Fruit fly (Drosophila melanogaster) whole organism, embryonic: ENCODE measurements around the gene CstF50.

Source experiments
- Asciz ChIP-seq: fragments of 200-800 bp; sonication (Bioruptor generic); optimal IDR thresholded peaks from 2 replicates; lab custom pipeline; 2017; ENCODE audit warnings: missing biosample characterization, mild to moderate bottlenecking, missing genetic modification characterization, missing genetic modification reagents
- B-H2 ChIP-seq: fragments of 200-800 bp; sonication (Bioruptor generic); optimal IDR thresholded peaks from 2 replicates; lab custom pipeline; 2018; ENCODE audit warnings: missing biosample characterization, mild to moderate bottlenecking, missing genetic modification characterization
- CG1024 ChIP-seq: fragments of 200-800 bp; sonication (Bioruptor generic); IDR thresholded peaks from 2 replicates; pipeline ENCODE4 v1.3.6; 2022; ENCODE audit warnings: missing biosample characterization, missing genetic modification characterization
- CG10267 ChIP-seq: fragments of 200-800 bp; sonication (Bioruptor generic); optimal IDR thresholded peaks from 2 replicates; lab custom pipeline; 2018; ENCODE audit warnings: missing biosample characterization, mild to moderate bottlenecking, missing genetic modification characterization, moderate library complexity
- CG10543 ChIP-seq: fragments of 200-800 bp; sonication (Bioruptor generic); optimal IDR thresholded peaks from 3 replicates; lab custom pipeline; 2017; ENCODE audit warnings: missing biosample characterization, mild to moderate bottlenecking, missing genetic modification characterization, moderate library complexity
- CG12219 ChIP-seq: fragments of 200-800 bp; sonication (Bioruptor generic); optimal IDR thresholded peaks from 3 replicates; lab custom pipeline; 2018; ENCODE audit warnings: missing biosample characterization, mild to moderate bottlenecking, missing genetic modification characterization
- CG12236 ChIP-seq: fragments of 200-800 bp; sonication (Bioruptor generic); optimal IDR thresholded peaks from 2 replicates; lab custom pipeline; 2016; ENCODE audit warnings: missing biosample characterization, missing genetic modification characterization
- CG13624 ChIP-seq: fragments of 200-800 bp; sonication (Bioruptor generic); optimal IDR thresholded peaks from 2 replicates; lab custom pipeline; 2016; ENCODE audit warnings: missing biosample characterization, missing genetic modification characterization
- CG13894 ChIP-seq: fragments of 200-800 bp; sonication (Bioruptor generic); optimal IDR thresholded peaks from 3 replicates; lab custom pipeline; 2018; ENCODE audit warnings: missing biosample characterization, mild to moderate bottlenecking, missing genetic modification characterization, moderate library complexity
- CG1603 ChIP-seq: fragments of 200-800 bp; sonication (Bioruptor generic); optimal IDR thresholded peaks from 2 replicates; lab custom pipeline; 2019; ENCODE audit warnings: missing biosample characterization, mild to moderate bottlenecking, missing genetic modification characterization, moderate library complexity
- CG16863 ChIP-seq: fragments of 200-800 bp; sonication (Bioruptor generic); optimal IDR thresholded peaks from 3 replicates; lab custom pipeline; 2016; ENCODE audit warnings: missing biosample characterization, missing genetic modification characterization
- CG30431 ChIP-seq: fragments of 200-800 bp; sonication (Bioruptor generic); optimal IDR thresholded peaks from 2 replicates; lab custom pipeline; 2017; ENCODE audit warnings: missing biosample characterization, missing genetic modification characterization
- CG4707 ChIP-seq: fragments of 200-800 bp; sonication (Bioruptor generic); optimal IDR thresholded peaks from 2 replicates; lab custom pipeline; 2018; ENCODE audit warnings: missing biosample characterization, mild to moderate bottlenecking, missing genetic modification characterization, moderate library complexity
- CG7963 ChIP-seq: fragments of 200-800 bp; sonication (Bioruptor generic); IDR thresholded peaks from 3 replicates; pipeline ENCODE4 v1.3.6; 2022; ENCODE audit warnings: missing biosample characterization, missing genetic modification characterization; ENCODE audit not compliant: partially characterized antibody
- CG9215 ChIP-seq: fragments of 200-800 bp; sonication (Bioruptor generic); IDR thresholded peaks from 2 replicates; pipeline ENCODE4 v1.3.6; 2022; ENCODE audit warnings: missing biosample characterization, missing genetic modification characterization
- Dp ChIP-seq: fragments of 200-800 bp; sonication (Bioruptor generic); optimal IDR thresholded peaks from 2 replicates; lab custom pipeline; 2018; ENCODE audit warnings: missing biosample characterization, mild to moderate bottlenecking, missing genetic modification characterization, moderate library complexity
- Drgx ChIP-seq: fragments of 200-800 bp; sonication (Bioruptor generic); IDR thresholded peaks from 2 replicates; pipeline ENCODE4 v1.3.6; 2022; ENCODE audit warnings: missing biosample characterization, missing genetic modification characterization
- Ets65A ChIP-seq: fragments of 200-800 bp; sonication (Bioruptor generic); peaks from one replicate; lab custom pipeline; 2016; ENCODE audit warnings: missing biosample characterization, missing genetic modification characterization
- HLH3B ChIP-seq: fragments of 200-800 bp; sonication (Bioruptor generic); IDR thresholded peaks from 2 replicates; pipeline ENCODE4 v1.3.6; 2022; ENCODE audit warnings: missing biosample characterization, missing genetic modification characterization
- Jarid2 ChIP-seq: fragments of 200-800 bp; sonication (Bioruptor generic); optimal IDR thresholded peaks from 3 replicates; lab custom pipeline; 2017; ENCODE audit warnings: mild to moderate bottlenecking, missing biosample characterization, missing genetic modification reagents, missing genetic modification characterization
- Kr ChIP-seq: fragments of 200-800 bp; sonication (Bioruptor generic); optimal IDR thresholded peaks from 2 replicates; lab custom pipeline; 2017; ENCODE audit warnings: missing biosample characterization, mild to moderate bottlenecking, missing genetic modification characterization
- MESR4 ChIP-seq: fragments of 200-800 bp; sonication (Bioruptor generic); optimal IDR thresholded peaks from 2 replicates; lab custom pipeline; 2018; ENCODE audit warnings: missing biosample characterization, mild to moderate bottlenecking, missing genetic modification characterization, moderate library complexity
- Neu2 ChIP-seq: fragments of 200-800 bp; sonication (Bioruptor generic); optimal IDR thresholded peaks from 3 replicates; lab custom pipeline; 2016; ENCODE audit warnings: missing biosample characterization, missing genetic modification characterization, borderline replicate concordance
- Nf-YA ChIP-seq: fragments of 200-800 bp; sonication (Bioruptor generic); IDR thresholded peaks from 2 replicates; pipeline ENCODE4 v1.3.6; 2022; ENCODE audit warnings: missing biosample characterization, missing genetic modification characterization
- Oaz ChIP-seq: fragments of 200-800 bp; sonication (Bioruptor generic); IDR thresholded peaks from 2 replicates; pipeline ENCODE4 v1.3.6; 2022; ENCODE audit warnings: missing biosample characterization, missing genetic modification characterization
- ab ChIP-seq: fragments of 200-800 bp; sonication (Bioruptor generic); optimal IDR thresholded peaks from 2 replicates; lab custom pipeline; 2016; ENCODE audit warnings: missing biosample characterization, missing genetic modification characterization
- ap ChIP-seq: fragments of 200-800 bp; sonication (Bioruptor generic); IDR thresholded peaks from 2 replicates; pipeline ENCODE4 v1.3.6; 2022; ENCODE audit warnings: missing biosample characterization, missing genetic modification characterization
- az2 ChIP-seq: fragments of 200-800 bp; sonication (Bioruptor generic); optimal IDR thresholded peaks from 3 replicates; lab custom pipeline; 2016; ENCODE audit warnings: missing biosample characterization, missing genetic modification characterization
- bsh ChIP-seq, 2 experiments: fragments of 200-800 bp; sonication (Bioruptor generic); optimal IDR thresholded peaks; 2 replicates each; lab custom pipeline; 2017 to 2018; ENCODE audit warnings: mild to moderate bottlenecking in 2 of 2, missing biosample characterization in 2 of 2, missing genetic modification characterization in 2 of 2, moderate library complexity in 1 of 2
- chinmo ChIP-seq: fragments of 200-800 bp; sonication (Bioruptor generic); IDR thresholded peaks from 4 replicates; pipeline ENCODE4 v1.3.6; 2022; ENCODE audit warnings: missing biosample characterization, missing genetic modification characterization; ENCODE audit not compliant: partially characterized antibody
- chm ChIP-seq: fragments of 200-800 bp; sonication (Bioruptor generic); IDR thresholded peaks from 2 replicates; pipeline ENCODE4 v1.3.6; 2022; ENCODE audit warnings: missing biosample characterization, missing genetic modification characterization
- dysf ChIP-seq: fragments of 200-800 bp; sonication (Bioruptor generic); IDR thresholded peaks from 3 replicates; pipeline ENCODE4 v1.3.6; 2022; ENCODE audit warnings: missing biosample characterization, missing genetic modification characterization
- fd96Cb ChIP-seq: fragments of 200-800 bp; sonication (Bioruptor generic); optimal IDR thresholded peaks from 2 replicates; lab custom pipeline; 2018; ENCODE audit warnings: missing biosample characterization, mild to moderate bottlenecking, missing genetic modification characterization, moderate library complexity
- gce ChIP-seq: fragments of 200-800 bp; sonication (Bioruptor generic); IDR thresholded peaks from 3 replicates; pipeline ENCODE4 v1.3.6; 2022; ENCODE audit warnings: missing biosample characterization, missing genetic modification characterization
- insv ChIP-seq, 2 experiments: fragments of 200-800 bp; sonication (Bioruptor generic); optimal IDR thresholded peaks; 3 replicates each; lab custom pipeline; 2016 to 2018; ENCODE audit warnings: missing biosample characterization in 2 of 2, missing genetic modification characterization in 2 of 2
- knrl ChIP-seq: fragments of 200-800 bp; sonication (Bioruptor generic); IDR thresholded peaks from 3 replicates; pipeline ENCODE4 v1.3.6; 2022; ENCODE audit warnings: missing biosample characterization, missing genetic modification characterization; ENCODE audit not compliant: partially characterized antibody
- lmd ChIP-seq: fragments of 200-800 bp; sonication (Bioruptor generic); IDR thresholded peaks from 2 replicates; pipeline ENCODE4 v1.3.6; 2022; ENCODE audit warnings: missing biosample characterization, missing genetic modification characterization
- rib ChIP-seq: fragments of 200-800 bp; sonication (Bioruptor generic); IDR thresholded peaks from 2 replicates; pipeline ENCODE4 v1.3.6; 2022; ENCODE audit warnings: missing biosample characterization, missing genetic modification characterization
- run ChIP-seq: fragments of 200-800 bp; sonication (Bioruptor generic); optimal IDR thresholded peaks from 3 replicates; lab custom pipeline; 2018; ENCODE audit warnings: missing biosample characterization, mild to moderate bottlenecking, missing genetic modification characterization
- shn ChIP-seq: fragments of 200-800 bp; sonication (Bioruptor generic); optimal IDR thresholded peaks from 3 replicates; lab custom pipeline; 2016; ENCODE audit warnings: missing biosample characterization, missing genetic modification characterization
- slbo ChIP-seq: fragments of 200-800 bp; sonication (Bioruptor generic); IDR thresholded peaks from 2 replicates; pipeline ENCODE4 v1.3.6; 2022; ENCODE audit warnings: missing biosample characterization, missing genetic modification characterization
- slou ChIP-seq: fragments of 200-800 bp; sonication (Bioruptor generic); optimal IDR thresholded peaks from 3 replicates; lab custom pipeline; 2016; ENCODE audit warnings: missing biosample characterization, missing genetic modification characterization
- tap ChIP-seq: fragments of 200-800 bp; optimal IDR thresholded peaks from 3 replicates; lab custom pipeline; 2019; ENCODE audit warnings: missing biosample characterization, mild to moderate bottlenecking, missing genetic modification characterization, moderate library complexity

CstF50 gene

dm6 chr3R:31721958-31722357 lies 14.8 kb downstream of the CstF50 start (continued):
- TF ChIP-seq CG10543 (GFP tag; lab: Kevin White, UChicago) (peak; percentile 69), MESR4 (GFP tag; lab: Kevin White, UChicago) (no peak), Asciz (GFP tag; lab: Kevin White, UChicago) (no peak), bsh (GFP tag; optimal IDR thresholded peaks at IDR 0.05; lab: Kevin White, UChicago) (no peak), Drgx (GFP tag; lab: Robert Waterston, UW) (no peak), slou (no peak), Oaz (GFP tag; lab: Robert Waterston, UW) (no peak), chm (GFP tag; lab: Robert Waterston, UW) (no peak), CG30431 (GFP tag; lab: Kevin White, UChicago) (no peak), rib (GFP tag; lab: Robert Waterston, UW) (no peak), CG16863 (GFP tag; lab: Kevin White, UChicago) (no peak), Kr (GFP tag; lab: Kevin White, UChicago) (no peak), Neu2 (GFP tag; lab: Kevin White, UChicago) (no peak), knrl (GFP tag; lab: Robert Waterston, UW) (no peak), Dp (GFP tag; lab: Kevin White, UChicago) (no peak), run (no peak), CG1603 (no peak), Ets65A (no peak), ab (no peak), B-H2 (GFP tag; lab: Kevin White, UChicago) (peak; percentile 58), CG12219 (GFP tag; lab: Kevin White, UChicago) (no peak), insv (GFP tag; optimal IDR thresholded peaks at IDR 0.05; lab: Kevin White, UChicago) (no peak), CG9215 (no peak), az2 (GFP tag; lab: Kevin White, UChicago) (no peak), HLH3B (no peak), CG4707 (GFP tag; lab: Kevin White, UChicago) (no peak), CG10267 (no peak), CG13894 (tag; lab: Kevin White, UChicago) (peak; percentile 72), shn (GFP tag; lab: Kevin White, UChicago) (no peak), fd96Cb (tag; lab: Kevin White, UChicago) (no peak), CG7963 (GFP tag; lab: Robert Waterston, UW) (no peak), lmd (GFP tag; lab: Robert Waterston, UW) (no peak), Nf-YA (GFP tag; lab: Robert Waterston, UW) (no peak), Jarid2 (GFP tag; lab: Kevin White, UChicago) (no peak), tap (tag; lab: Kevin White, UChicago) (no peak), slbo (GFP tag; lab: Robert Waterston, UW) (no peak), gce (GFP tag; lab: Robert Waterston, UW) (no peak), CG13624 (no peak), ap (GFP tag; lab: Robert Waterston, UW) (no peak), dysf (no peak), chinmo (peak; percentile 77; the same call in 1 of the 4 replicates), CG12236 (GFP tag; lab: Kevin White, UChicago) (no peak), CG1024 (GFP tag; lab: Robert Waterston, UW) (no peak)
